Fruit fly (Drosophila melanogaster) whole organism, embryonic: ENCODE measurements around the gene bi.

Experiments used
- Adf1 ChIP-seq: fragments of 200-800 bp; sonication (Bioruptor generic); IDR thresholded peaks from 2 replicates; pipeline ENCODE4 v1.3.6; 2022; ENCODE audit warnings: missing biosample characterization, missing genetic modification characterization
- Atf3 ChIP-seq: fragments of 200-800 bp; sonication (Bioruptor generic); optimal IDR thresholded peaks from 3 replicates; lab custom pipeline; 2016; ENCODE audit warnings: missing biosample characterization, missing genetic modification characterization
- Awh ChIP-seq: fragments of 200-800 bp; sonication (Bioruptor generic); IDR thresholded peaks from 2 replicates; pipeline ENCODE4, ENCODE4 v1.3.6; 2022; ENCODE audit warnings: missing biosample characterization, missing genetic modification characterization
- CG10209 ChIP-seq: fragments of 200-800 bp; sonication (Bioruptor generic); optimal IDR thresholded peaks from 3 replicates; lab custom pipeline; 2017; ENCODE audit warnings: missing biosample characterization, mild to moderate bottlenecking, missing genetic modification characterization, missing genetic modification reagents
- CG10431 ChIP-seq: fragments of 200-800 bp; sonication (Bioruptor generic); optimal IDR thresholded peaks from 3 replicates; lab custom pipeline; 2018; ENCODE audit warnings: missing biosample characterization, mild to moderate bottlenecking, missing genetic modification characterization
- CG12299 ChIP-seq: fragments of 200-800 bp; sonication (Bioruptor generic); optimal IDR thresholded peaks from 2 replicates; lab custom pipeline; 2018; ENCODE audit warnings: missing biosample characterization, mild to moderate bottlenecking, missing genetic modification characterization
- CG16815 ChIP-seq: fragments of 200-800 bp; sonication (Bioruptor generic); optimal IDR thresholded peaks from 3 replicates; lab custom pipeline; 2017; ENCODE audit warnings: missing biosample characterization, mild to moderate bottlenecking, missing genetic modification characterization
- CG18011 ChIP-seq: fragments of 200-800 bp; sonication (Bioruptor generic); optimal IDR thresholded peaks from 2 replicates; lab custom pipeline; 2017; ENCODE audit warnings: missing biosample characterization, missing genetic modification characterization, mild to moderate bottlenecking, moderate library complexity, missing genotype
- CG2199 ChIP-seq: fragments of 200-800 bp; sonication (Bioruptor generic); IDR thresholded peaks from 3 replicates; pipeline ENCODE4 v1.3.6; 2022; ENCODE audit warnings: missing biosample characterization, missing genetic modification characterization
- CG32767 ChIP-seq: fragments of 200-800 bp; sonication (Bioruptor generic); IDR thresholded peaks from 2 replicates; pipeline ENCODE4 v1.3.6; 2022; ENCODE audit warnings: missing biosample characterization, missing genetic modification characterization
- CG33213 ChIP-seq: fragments of 200-800 bp; sonication (Bioruptor generic); optimal IDR thresholded peaks from 3 replicates; lab custom pipeline; 2016; ENCODE audit warnings: missing biosample characterization, missing genetic modification characterization
- CG6272 ChIP-seq: fragments of 200-800 bp; sonication (Bioruptor generic); IDR thresholded peaks from 2 replicates; pipeline ENCODE4 v1.3.6; 2022; ENCODE audit warnings: missing biosample characterization, missing genetic modification characterization
- CG6791 ChIP-seq: fragments of 200-800 bp; sonication (Bioruptor generic); IDR thresholded peaks from 3 replicates; pipeline ENCODE4 v1.3.6; 2022; ENCODE audit warnings: missing biosample characterization, missing genetic modification characterization; ENCODE audit not compliant: partially characterized antibody
- CG9437 ChIP-seq: fragments of 200-800 bp; sonication (Bioruptor generic); optimal IDR thresholded peaks from 2 replicates; lab custom pipeline; 2018; ENCODE audit warnings: missing biosample characterization, mild to moderate bottlenecking, missing genetic modification characterization
- CrebB ChIP-seq: fragments of 200-800 bp; sonication (Bioruptor generic); optimal IDR thresholded peaks from 3 replicates; lab custom pipeline; 2018; ENCODE audit warnings: missing biosample characterization, mild to moderate bottlenecking, missing genetic modification characterization
- D ChIP-seq, 2 experiments: fragments of 200-800 bp in 1 of 2; fragments of >200 bp in 1 of 2; sonication (Bioruptor generic) in 1 of 2; optimal IDR thresholded peaks; 2 replicates in 1 of 2; 3 replicates in 1 of 2; lab custom pipeline; 2017; ENCODE audit warnings: mild to moderate bottlenecking in 1 of 2, missing biosample characterization in 1 of 2, missing genetic modification characterization in 1 of 2, missing genetic modification reagents in 1 of 2
- Dbx ChIP-seq: fragments of 200-800 bp; sonication (Bioruptor generic); IDR thresholded peaks from 3 replicates; pipeline ENCODE4 v1.3.6; 2022; ENCODE audit warnings: missing biosample characterization, missing genetic modification characterization
- Deaf1 ChIP-seq: fragments of 200-800 bp; optimal IDR thresholded peaks from 3 replicates; lab custom pipeline; 2019; ENCODE audit warnings: missing biosample characterization, mild to moderate bottlenecking, missing genetic modification characterization, moderate library complexity
- Dfd ChIP-seq, 2 experiments: fragments of >200 bp; optimal IDR thresholded peaks; 2 replicates each; lab custom pipeline; 2017; ENCODE audit warnings: missing biosample characterization in 2 of 2, missing genetic modification characterization in 2 of 2
- H2.0 ChIP-seq: fragments of 200-800 bp; sonication (Bioruptor generic); IDR thresholded peaks from 2 replicates; pipeline ENCODE4 v1.3.6; 2022; ENCODE audit warnings: missing biosample characterization, missing genetic modification characterization
- HmgD ChIP-seq: fragments of 200-800 bp; sonication (Bioruptor generic); optimal IDR thresholded peaks from 3 replicates; lab custom pipeline; 2016; ENCODE audit warnings: missing biosample characterization, missing genetic modification characterization
- Hr3 ChIP-seq: fragments of 200-800 bp; sonication (Bioruptor generic); optimal IDR thresholded peaks from 3 replicates; lab custom pipeline; 2016; ENCODE audit warnings: missing biosample characterization, missing genetic modification characterization
- Hr51 ChIP-seq, 2 experiments: fragments of 200-800 bp; sonication (Bioruptor generic); optimal IDR thresholded peaks; 2 replicates in 1 of 2; 3 replicates in 1 of 2; lab custom pipeline; 2016 to 2018; ENCODE audit warnings: missing biosample characterization in 2 of 2, missing genetic modification characterization in 2 of 2, mild to moderate bottlenecking in 1 of 2, moderate library complexity in 1 of 2
- Lim3 ChIP-seq: fragments of 200-800 bp; sonication (Bioruptor generic); IDR thresholded peaks from 2 replicates; pipeline ENCODE4 v1.3.6; 2022; ENCODE audit warnings: missing biosample characterization, missing genetic modification characterization
- Nf-YA ChIP-seq: fragments of 200-800 bp; sonication (Bioruptor generic); IDR thresholded peaks from 2 replicates; pipeline ENCODE4 v1.3.6; 2022; ENCODE audit warnings: missing biosample characterization, missing genetic modification characterization
- Nf-YB ChIP-seq: fragments of 200-800 bp; sonication (Bioruptor generic); optimal IDR thresholded peaks from 3 replicates; lab custom pipeline; 2019; ENCODE audit warnings: missing biosample characterization, mild to moderate bottlenecking, missing genetic modification characterization, moderate library complexity
- Nf-YC ChIP-seq: fragments of 200-800 bp; optimal IDR thresholded peaks from 3 replicates; lab custom pipeline; 2019; ENCODE audit warnings: missing biosample characterization, mild to moderate bottlenecking, missing genetic modification characterization, moderate library complexity
- Ptx1 ChIP-seq: fragments of 200-800 bp; sonication (Bioruptor generic); IDR thresholded peaks from 2 replicates; pipeline ENCODE4 v1.3.6; 2022; ENCODE audit warnings: missing biosample characterization, missing genetic modification characterization
- Sry-β ChIP-seq: fragments of 200-800 bp; sonication (Bioruptor generic); optimal IDR thresholded peaks from 2 replicates; lab custom pipeline; 2018; ENCODE audit warnings: missing biosample characterization, mild to moderate bottlenecking, missing genetic modification characterization, moderate library complexity
- Sry-δ ChIP-seq: fragments of 200-800 bp; sonication (Bioruptor generic); optimal IDR thresholded peaks from 2 replicates; lab custom pipeline; 2016; ENCODE audit warnings: missing biosample characterization, missing genetic modification characterization
- Xrp1 ChIP-seq: fragments of 200-800 bp; sonication (Bioruptor generic); IDR thresholded peaks from 2 replicates; pipeline ENCODE4 v1.3.6; 2022; ENCODE audit warnings: missing biosample characterization, missing genetic modification characterization
- abd-A ChIP-seq: fragments of 200-800 bp; sonication (Bioruptor generic); optimal IDR thresholded peaks from 3 replicates; lab custom pipeline; 2019; ENCODE audit warnings: missing biosample characterization, mild to moderate bottlenecking, missing genetic modification characterization, moderate library complexity
- corto ChIP-seq: fragments of 200-800 bp; sonication (Bioruptor generic); optimal IDR thresholded peaks from 2 replicates; lab custom pipeline; 2016; ENCODE audit warnings: missing biosample characterization, mild to moderate bottlenecking, missing genetic modification characterization, moderate library complexity
- danr ChIP-seq: fragments of 200-800 bp; sonication (Bioruptor generic); IDR thresholded peaks from 2 replicates; pipeline ENCODE4 v1.3.6; 2022; ENCODE audit warnings: missing biosample characterization, missing genetic modification characterization
- ftz-f1 ChIP-seq: fragments of 200-800 bp; sonication (Bioruptor generic); optimal IDR thresholded peaks from 2 replicates; lab custom pipeline; 2016; ENCODE audit warnings: missing biosample characterization, missing genetic modification characterization
- gem ChIP-seq: fragments of 200-800 bp; sonication (Bioruptor generic); optimal IDR thresholded peaks from 2 replicates; lab custom pipeline; 2019; ENCODE audit warnings: missing biosample characterization, mild to moderate bottlenecking, missing genetic modification characterization, moderate library complexity
- insv ChIP-seq, 2 experiments: fragments of 200-800 bp; sonication (Bioruptor generic); optimal IDR thresholded peaks; 3 replicates each; lab custom pipeline; 2016 to 2018; ENCODE audit warnings: missing biosample characterization in 2 of 2, missing genetic modification characterization in 2 of 2
- jing ChIP-seq: fragments of 200-800 bp; sonication (Bioruptor generic); optimal IDR thresholded peaks from 2 replicates; lab custom pipeline; 2018; ENCODE audit warnings: missing biosample characterization, mild to moderate bottlenecking, missing genetic modification characterization
- luna ChIP-seq: fragments of 200-800 bp; sonication (Bioruptor generic); optimal IDR thresholded peaks from 2 replicates; lab custom pipeline; 2016; ENCODE audit warnings: missing biosample characterization, missing genetic modification characterization
- prd ChIP-seq, 3 experiments: fragments of >200 bp in 2 of 3; fragments of 200-800 bp in 1 of 3; sonication (Bioruptor generic) in 1 of 3; optimal IDR thresholded peaks in 2 of 3; IDR thresholded peaks in 1 of 3; 2 replicates in 2 of 3; 3 replicates in 1 of 3; pipeline versions ENCODE4 v1.3.6 to Lab custom; 2017 to 2022; ENCODE audit warnings: missing biosample characterization in 1 of 3, missing genetic modification characterization in 1 of 3
- pros ChIP-seq: fragments of 200-800 bp; sonication (Bioruptor generic); optimal IDR thresholded peaks from 3 replicates; lab custom pipeline; 2019; ENCODE audit warnings: missing biosample characterization, mild to moderate bottlenecking, missing genetic modification characterization, moderate library complexity
- run ChIP-seq: fragments of 200-800 bp; sonication (Bioruptor generic); optimal IDR thresholded peaks from 3 replicates; lab custom pipeline; 2018; ENCODE audit warnings: missing biosample characterization, mild to moderate bottlenecking, missing genetic modification characterization
- seq ChIP-seq: fragments of 200-800 bp; sonication (Bioruptor generic); IDR thresholded peaks from 2 replicates; pipeline ENCODE4 v1.3.6; 2022; ENCODE audit warnings: missing biosample characterization, missing genetic modification characterization
- slp2 ChIP-seq: fragments of 200-800 bp; sonication (Bioruptor generic); optimal IDR thresholded peaks from 2 replicates; lab custom pipeline; 2016; ENCODE audit warnings: missing biosample characterization, missing genetic modification characterization
- tll ChIP-seq, 2 experiments: fragments of 200-800 bp in 1 of 2; fragments of >200 bp in 1 of 2; sonication (Bioruptor generic) in 1 of 2; optimal IDR thresholded peaks; 2 replicates each; lab custom pipeline; 2017 to 2019; ENCODE audit warnings: missing biosample characterization in 2 of 2, missing genetic modification characterization in 2 of 2, mild to moderate bottlenecking in 1 of 2, moderate library complexity in 1 of 2
- twi ChIP-seq: fragments of 200-800 bp; optimal IDR thresholded peaks from 2 replicates; lab custom pipeline; 2019; ENCODE audit warnings: missing biosample characterization, mild to moderate bottlenecking, missing genetic modification characterization, moderate library complexity
- tx ChIP-seq: fragments of 200-800 bp; sonication (Bioruptor generic); optimal IDR thresholded peaks from 2 replicates; lab custom pipeline; 2016; ENCODE audit warnings: missing biosample characterization, missing genetic modification characterization
- z ChIP-seq: fragments of 200-800 bp; sonication (Bioruptor generic); IDR thresholded peaks from 3 replicates; pipeline ENCODE4 v1.3.6; 2022; ENCODE audit warnings: missing biosample characterization, missing genetic modification characterization
- zen ChIP-seq: fragments of 200-800 bp; sonication (Bioruptor generic); optimal IDR thresholded peaks from 3 replicates; lab custom pipeline; 2018; ENCODE audit warnings: missing biosample characterization, mild to moderate bottlenecking, missing genetic modification characterization, moderate library complexity
- zfh1 ChIP-seq: fragments of 200-800 bp; sonication (Bioruptor generic); IDR thresholded peaks from 3 replicates; pipeline ENCODE4 v1.3.6; 2022; ENCODE audit warnings: missing biosample characterization, missing genetic modification characterization

Gene bi

dm6 chrX:4425016-4425415 lies 12.4 kb downstream of the bi start (continued):
- no peak for TF ChIP-seq CG16815 (GFP tag; lab: Kevin White, UChicago)
- TF ChIP-seq Sry-δ (GFP tag; lab: Kevin White, UChicago), result no peak
- TF ChIP-seq Adf1 (GFP tag; lab: Robert Waterston, UW), result peak; percentile 98
- peak; percentile 94 for TF ChIP-seq z (GFP tag; lab: Robert Waterston, UW)
- peak; percentile 51; the same call in 1 of the 2 replicates for TF ChIP-seq seq
- TF ChIP-seq Xrp1, result no peak
- 0 out of 3 replicates have a peak, but pooled peaks have one; percentile 32 for TF ChIP-seq CG2199
- TF ChIP-seq CG9437 (GFP tag; lab: Kevin White, UChicago), result no peak
- TF ChIP-seq prd (optimal IDR thresholded peaks at IDR 0.05; lab: Kevin White, UChicago), result no peak
- TF ChIP-seq prd (GFP tag; IDR thresholded peaks at IDR 0.05; lab: Robert Waterston, UW), result peak; percentile 26; the same call in 1 of the 3 replicates
- TF ChIP-seq tll (GFP tag; optimal IDR thresholded peaks at IDR 0.05; lab: Kevin White, UChicago), result peak; percentile 49 to 73
- TF ChIP-seq CrebB (tag; lab: Kevin White, UChicago), result no peak
- no peak for TF ChIP-seq danr (GFP tag; lab: Robert Waterston, UW)
- peak; percentile 85 for TF ChIP-seq pros
- TF ChIP-seq jing (GFP tag; lab: Kevin White, UChicago), result peak; percentile 25
- TF ChIP-seq slp2 (GFP tag; lab: Kevin White, UChicago), result no peak
- TF ChIP-seq Nf-YC, result peak; percentile 98
- TF ChIP-seq Hr51 (GFP tag; optimal IDR thresholded peaks at IDR 0.05; lab: Kevin White, UChicago), result peak in 1 of 2 experiments; percentile 6
- no peak for TF ChIP-seq ftz-f1 (GFP tag; lab: Kevin White, UChicago)
- no peak for TF ChIP-seq CG33213
- no peak for TF ChIP-seq gem (tag; lab: Kevin White, UChicago)
- no peak for TF ChIP-seq H2.0
- no peak for TF ChIP-seq zfh1 (GFP tag; lab: Robert Waterston, UW)
- TF ChIP-seq CG10209 (GFP tag; lab: Kevin White, UChicago), result no peak
- peak; percentile 33 for TF ChIP-seq twi (tag; lab: Kevin White, UChicago)
- no peak for TF ChIP-seq CG10431
- no peak for TF ChIP-seq CG18011 (GFP tag; lab: Kevin White, UChicago)
- TF ChIP-seq Ptx1 (GFP tag; lab: Robert Waterston, UW), result 0 out of 2 replicates have a peak, but pooled peaks have one; percentile 15
- TF ChIP-seq Awh (GFP tag; lab: Robert Waterston, UW), result no peak
- peak; percentile 63 for TF ChIP-seq run (tag; lab: Kevin White, UChicago)
- TF ChIP-seq D (optimal IDR thresholded peaks at IDR 0.05; lab: Kevin White, UChicago), result peak; percentile 93
- TF ChIP-seq D (GFP tag; optimal IDR thresholded peaks at IDR 0.05; lab: Kevin White, UChicago), result peak; percentile 47
- TF ChIP-seq luna (GFP tag; lab: Kevin White, UChicago), result no peak
- no peak for TF ChIP-seq Hr3 (GFP tag; lab: Kevin White, UChicago)
- no peak for TF ChIP-seq Atf3 (GFP tag; lab: Kevin White, UChicago)
- TF ChIP-seq CG12299, result no peak
- no peak for TF ChIP-seq Lim3 (GFP tag; lab: Robert Waterston, UW)
- no peak for TF ChIP-seq corto
- TF ChIP-seq abd-A (tag; lab: Kevin White, UChicago), result peak; percentile 73
- no peak for TF ChIP-seq Nf-YA (GFP tag; lab: Robert Waterston, UW)
- TF ChIP-seq CG6791 (GFP tag; lab: Robert Waterston, UW), result no peak
- TF ChIP-seq tx (GFP tag; lab: Kevin White, UChicago), result no peak
- TF ChIP-seq HmgD, result peak; percentile 59
- peak; percentile 36 for TF ChIP-seq zen (tag; lab: Kevin White, UChicago)
- TF ChIP-seq Sry-β (GFP tag; lab: Kevin White, UChicago), result no peak
- peak in 1 of 2 experiments; percentile 57 for TF ChIP-seq Dfd (GFP tag; optimal IDR thresholded peaks at IDR 0.05; lab: Kevin White, UChicago)
- TF ChIP-seq insv (GFP tag; optimal IDR thresholded peaks at IDR 0.05; lab: Kevin White, UChicago), result peak in 1 of 2 experiments; percentile 78
- peak; percentile 97 for TF ChIP-seq Nf-YB (GFP tag; lab: Kevin White, UChicago)
- TF ChIP-seq Dbx (GFP tag; lab: Robert Waterston, UW), result no peak
- TF ChIP-seq CG6272 (GFP tag; lab: Robert Waterston, UW), result no peak
- 0 out of 2 replicates have a peak, but pooled peaks have one; percentile 37 for TF ChIP-seq CG32767 (GFP tag; lab: Robert Waterston, UW)
- peak; percentile 59 for TF ChIP-seq Deaf1 (tag; lab: Kevin White, UChicago)
